Fruit fly (Drosophila melanogaster) whole organism, prepupa: ENCODE data around the gene ArfGAP1.

Source experiments
- Blimp-1 ChIP-seq: fragments of 200-800 bp; sonication (Bioruptor generic); optimal IDR thresholded peaks from 3 replicates; lab custom pipeline; 2017; ENCODE audit warnings: missing biosample characterization, missing genetic modification characterization, mild to moderate bottlenecking, moderate library complexity, missing genetic modification reagents
- CG10631 ChIP-seq: fragments of 200-800 bp; sonication (Bioruptor generic); optimal IDR thresholded peaks from 2 replicates; lab custom pipeline; 2016; ENCODE audit warnings: missing biosample characterization, missing genetic modification characterization
- CG10669 ChIP-seq: fragments of 200-800 bp; sonication (Bioruptor generic); optimal IDR thresholded peaks from 3 replicates; lab custom pipeline; 2018; ENCODE audit warnings: missing biosample characterization, mild to moderate bottlenecking, missing genetic modification characterization, moderate library complexity
- CG11294 ChIP-seq: fragments of 200-800 bp; sonication (Bioruptor generic); IDR thresholded peaks from 2 replicates; pipeline ENCODE4 v1.3.6; 2022; ENCODE audit warnings: missing biosample characterization, missing genetic modification characterization
- CG11762 ChIP-seq: fragments of 200-800 bp; sonication (Bioruptor generic); optimal IDR thresholded peaks from 3 replicates; lab custom pipeline; 2016; ENCODE audit warnings: missing biosample characterization, missing genetic modification characterization; ENCODE audit not compliant: insufficient read depth
- CG15336 ChIP-seq: fragments of 200-800 bp; sonication (Bioruptor generic); IDR thresholded peaks from 2 replicates; pipeline ENCODE4 v1.3.6; 2022; ENCODE audit warnings: missing biosample characterization, missing genetic modification characterization
- CG1621 ChIP-seq: fragments of 200-800 bp; sonication (Bioruptor generic); optimal IDR thresholded peaks from 3 replicates; lab custom pipeline; 2018; ENCODE audit warnings: missing biosample characterization, mild to moderate bottlenecking, missing genetic modification characterization
- CG16779 ChIP-seq: fragments of 200-800 bp; sonication (Bioruptor generic); optimal IDR thresholded peaks from 3 replicates; lab custom pipeline; 2017; ENCODE audit warnings: missing biosample characterization, mild to moderate bottlenecking, missing genetic modification characterization
- CG3032 ChIP-seq: fragments of 200-800 bp; optimal IDR thresholded peaks from 2 replicates; lab custom pipeline; 2019; ENCODE audit warnings: missing biosample characterization, mild to moderate bottlenecking, missing genetic modification characterization, moderate library complexity
- CG31627 ChIP-seq: fragments of 200-800 bp; sonication (Bioruptor generic); optimal IDR thresholded peaks from 3 replicates; lab custom pipeline; 2016; ENCODE audit warnings: missing biosample characterization, missing genetic modification characterization
- CG4318 ChIP-seq: fragments of 200-800 bp; sonication (Bioruptor generic); optimal IDR thresholded peaks from 3 replicates; lab custom pipeline; 2017; ENCODE audit warnings: missing biosample characterization, mild to moderate bottlenecking, missing genetic modification characterization
- CG6163 ChIP-seq: fragments of 200-800 bp; sonication (Bioruptor generic); IDR thresholded peaks from 3 replicates; pipeline ENCODE4 v1.3.6; 2022; ENCODE audit warnings: missing biosample characterization, missing genetic modification characterization
- CG6276 ChIP-seq: fragments of 200-800 bp; sonication (Bioruptor generic); optimal IDR thresholded peaks from 2 replicates; lab custom pipeline; 2017; ENCODE audit warnings: missing biosample characterization, mild to moderate bottlenecking, missing genetic modification characterization
- CG6854 ChIP-seq: fragments of 200-800 bp; sonication (Bioruptor generic); optimal IDR thresholded peaks from 2 replicates; lab custom pipeline; 2017; ENCODE audit warnings: missing biosample characterization, mild to moderate bottlenecking, missing genetic modification characterization
- CG7368 ChIP-seq: fragments of 200-800 bp; sonication (Bioruptor generic); optimal IDR thresholded peaks from 3 replicates; lab custom pipeline; 2016; ENCODE audit warnings: missing biosample characterization, missing genetic modification characterization
- CG8119 ChIP-seq: fragments of 200-800 bp; sonication (Bioruptor generic); IDR thresholded peaks from 3 replicates; pipeline ENCODE4 v1.3.6; 2022; ENCODE audit warnings: missing biosample characterization, missing genetic modification characterization
- CG8632 ChIP-seq: fragments of 200-800 bp; sonication (Bioruptor generic); optimal IDR thresholded peaks from 3 replicates; lab custom pipeline; 2016; ENCODE audit warnings: missing biosample characterization, missing genetic modification characterization
- Eip75B ChIP-seq: fragments of 200-800 bp; sonication (Bioruptor generic); optimal IDR thresholded peaks from 3 replicates; lab custom pipeline; 2016; ENCODE audit warnings: missing biosample characterization, missing genetic modification characterization
- Eip93F ChIP-seq: fragments of 200-800 bp; sonication (Bioruptor generic); optimal IDR thresholded peaks from 2 replicates; lab custom pipeline; 2016; ENCODE audit warnings: missing biosample characterization, mild to moderate bottlenecking, missing genetic modification characterization
- Ets21C ChIP-seq: fragments of 200-800 bp; sonication (Bioruptor generic); optimal IDR thresholded peaks from 3 replicates; lab custom pipeline; 2016; ENCODE audit warnings: missing biosample characterization, missing genetic modification characterization
- Ets96B ChIP-seq: fragments of 200-800 bp; optimal IDR thresholded peaks from 2 replicates; lab custom pipeline; 2019; ENCODE audit warnings: missing biosample characterization, mild to moderate bottlenecking, missing genetic modification characterization, moderate library complexity
- Gug ChIP-seq: fragments of 200-800 bp; sonication (Bioruptor generic); IDR thresholded peaks from 2 replicates; pipeline ENCODE4 v1.3.6; 2022; ENCODE audit warnings: missing biosample characterization, missing genetic modification characterization
- Hr39 ChIP-seq: fragments of 200-800 bp; sonication (Bioruptor generic); optimal IDR thresholded peaks from 2 replicates; lab custom pipeline; 2016; ENCODE audit warnings: missing biosample characterization, missing genetic modification characterization
- Hr4 ChIP-seq: fragments of 200-800 bp; sonication (Bioruptor generic); optimal IDR thresholded peaks from 3 replicates; lab custom pipeline; 2016; ENCODE audit warnings: missing biosample characterization, missing genetic modification characterization
- Met ChIP-seq: fragments of 200-800 bp; sonication (Bioruptor generic); optimal IDR thresholded peaks from 3 replicates; lab custom pipeline; 2016; ENCODE audit warnings: missing biosample characterization, missing genetic modification characterization
- Smox ChIP-seq: fragments of 200-800 bp; sonication (Bioruptor generic); optimal IDR thresholded peaks from 3 replicates; lab custom pipeline; 2016; ENCODE audit warnings: missing biosample characterization, missing genetic modification characterization
- achi ChIP-seq: fragments of 200-800 bp; sonication (Bioruptor generic); optimal IDR thresholded peaks from 3 replicates; lab custom pipeline; 2016; ENCODE audit warnings: missing biosample characterization, missing genetic modification characterization
- acj6 ChIP-seq: fragments of 200-800 bp; sonication (Bioruptor generic); optimal IDR thresholded peaks from 3 replicates; lab custom pipeline; 2016; ENCODE audit warnings: missing biosample characterization, missing genetic modification characterization
- cyc ChIP-seq: fragments of 200-800 bp; sonication (Bioruptor generic); optimal IDR thresholded peaks from 3 replicates; lab custom pipeline; 2016; ENCODE audit warnings: missing biosample characterization, missing genetic modification characterization
- dac ChIP-seq: fragments of 200-800 bp; sonication (Bioruptor generic); optimal IDR thresholded peaks from 2 replicates; lab custom pipeline; 2017; ENCODE audit warnings: missing biosample characterization, mild to moderate bottlenecking, missing genetic modification characterization
- esn ChIP-seq: fragments of 200-800 bp; sonication (Bioruptor generic); optimal IDR thresholded peaks from 2 replicates; lab custom pipeline; 2016; ENCODE audit warnings: missing biosample characterization, mild to moderate bottlenecking, missing genetic modification characterization, moderate library complexity
- fd59A ChIP-seq: fragments of 200-800 bp; sonication (Bioruptor generic); optimal IDR thresholded peaks from 2 replicates; lab custom pipeline; 2017; ENCODE audit warnings: missing biosample characterization, mild to moderate bottlenecking, missing genetic modification characterization, missing genetic modification reagents
- fd85E ChIP-seq: fragments of 200-800 bp; sonication (Bioruptor generic); optimal IDR thresholded peaks from 3 replicates; lab custom pipeline; 2016; ENCODE audit warnings: missing biosample characterization, missing genetic modification characterization
- fkh ChIP-seq: fragments of 200-800 bp; sonication (Bioruptor generic); optimal IDR thresholded peaks from 3 replicates; lab custom pipeline; 2017; ENCODE audit warnings: missing biosample characterization, mild to moderate bottlenecking, missing genetic modification characterization, moderate library complexity
- lz ChIP-seq: fragments of 200-800 bp; sonication (Bioruptor generic); optimal IDR thresholded peaks from 3 replicates; lab custom pipeline; 2016; ENCODE audit warnings: missing biosample characterization, missing genetic modification characterization
- salr ChIP-seq, 2 experiments: fragments of 200-800 bp; sonication (Bioruptor generic); optimal IDR thresholded peaks; 3 replicates each; lab custom pipeline; 2016 to 2018; ENCODE audit warnings: missing biosample characterization in 2 of 2, missing genetic modification characterization in 2 of 2, mild to moderate bottlenecking in 1 of 2
- spab ChIP-seq: fragments of 200-800 bp; sonication (Bioruptor generic); optimal IDR thresholded peaks from 2 replicates; lab custom pipeline; 2017; ENCODE audit warnings: missing biosample characterization, mild to moderate bottlenecking, missing genetic modification characterization, missing genetic modification reagents
- svp ChIP-seq: fragments of 200-800 bp; sonication (Bioruptor generic); peaks from one replicate; lab custom pipeline; 2016; ENCODE audit warnings: missing biosample characterization, missing genetic modification characterization
- topi ChIP-seq: fragments of 200-800 bp; sonication (Bioruptor generic); optimal IDR thresholded peaks from 3 replicates; lab custom pipeline; 2016; ENCODE audit warnings: missing biosample characterization, missing genetic modification characterization
- vri ChIP-seq: fragments of 200-800 bp; sonication (Bioruptor generic); optimal IDR thresholded peaks from 3 replicates; lab custom pipeline; 2016; ENCODE audit warnings: missing biosample characterization, mild to moderate bottlenecking, missing genetic modification characterization

ArfGAP1 gene

dm6 chr3L:12410472-12411213 is 6.7 kb downstream of the ArfGAP1 start (continued):
- TF ChIP-seq CG16779 (no peak), fd59A (GFP tag; lab: Kevin White, UChicago) (peak; percentile 43), cyc (GFP tag; lab: Kevin White, UChicago) (peak; percentile 65), dac (GFP tag; lab: Kevin White, UChicago) (no peak), CG4318 (GFP tag; lab: Kevin White, UChicago) (no peak), Blimp-1 (peak; percentile 30), svp (GFP tag; lab: Kevin White, UChicago) (peak; percentile 80), lz (GFP tag; lab: Kevin White, UChicago) (peak; percentile 67), CG7368 (GFP tag; lab: Kevin White, UChicago) (peak; percentile 45), CG11762 (GFP tag; lab: Kevin White, UChicago) (peak; percentile 61), Smox (GFP tag; lab: Kevin White, UChicago) (no peak), acj6 (GFP tag; lab: Kevin White, UChicago) (peak; percentile 55), Eip75B (GFP tag; lab: Kevin White, UChicago) (peak; percentile 50), CG11294 (GFP tag; lab: Robert Waterston, UW) (no peak), CG1621 (tag; lab: Kevin White, UChicago) (no peak), CG10669 (peak; percentile 57), esn (GFP tag; lab: Kevin White, UChicago) (peak; percentile 78), Ets96B (tag; lab: Kevin White, UChicago) (peak; percentile 42), CG6854 (GFP tag; lab: Kevin White, UChicago) (no peak), CG3032 (tag; lab: Kevin White, UChicago) (peak; percentile 59), CG8632 (GFP tag; lab: Kevin White, UChicago) (peak; percentile 56), Eip93F (GFP tag; lab: Kevin White, UChicago) (no peak), salr (GFP tag; optimal IDR thresholded peaks at IDR 0.05; lab: Kevin White, UChicago) (peak in 1 of 2 experiments; percentile 39)

dm6 chr3L:12409343-12410302 is 7.8 kb downstream of the ArfGAP1 start:
- TF ChIP-seq CG15336 (GFP tag; lab: Robert Waterston, UW) = 0 out of 2 replicates have a peak, but pooled peaks have one; percentile 24
- peak; percentile 35 for TF ChIP-seq vri (GFP tag; lab: Kevin White, UChicago)
- TF ChIP-seq CG6163 (GFP tag; lab: Robert Waterston, UW) = no peak
- TF ChIP-seq CG6276 (GFP tag; lab: Kevin White, UChicago) = peak; percentile 2
- TF ChIP-seq fkh (GFP tag; lab: Kevin White, UChicago) = peak; percentile 68
- TF ChIP-seq svp (GFP tag; lab: Kevin White, UChicago) = peak; percentile 77

dm6 chr3L:12408513-12409320 is 8.7 kb downstream of the ArfGAP1 start:
- TF ChIP-seq CG10631 (GFP tag; lab: Kevin White, UChicago) (peak; percentile 27), lz (GFP tag; lab: Kevin White, UChicago) (peak; percentile 58), CG8632 (GFP tag; lab: Kevin White, UChicago) (no peak), CG31627 (GFP tag; lab: Kevin White, UChicago) (peak; percentile 50), esn (GFP tag; lab: Kevin White, UChicago) (peak; percentile 65), Smox (GFP tag; lab: Kevin White, UChicago) (peak; percentile 47), Hr4 (GFP tag; lab: Kevin White, UChicago) (peak; percentile 56), Hr39 (GFP tag; lab: Kevin White, UChicago) (peak; percentile 49), CG11294 (GFP tag; lab: Robert Waterston, UW) (peak; percentile 24; the same call in 1 of the 2 replicates), Ets21C (GFP tag; lab: Kevin White, UChicago) (peak; percentile 50), fkh (GFP tag; lab: Kevin White, UChicago) (peak; percentile 72), Met (GFP tag; lab: Kevin White, UChicago) (peak; percentile 58), CG15336 (GFP tag; lab: Robert Waterston, UW) (peak; percentile 76), salr (GFP tag; optimal IDR thresholded peaks at IDR 0.05; lab: Kevin White, UChicago) (peak; percentile 67 to 68), fd85E (GFP tag; lab: Kevin White, UChicago) (peak; percentile 41), Ets96B (tag; lab: Kevin White, UChicago) (peak; percentile 44), CG8119 (GFP tag; lab: Robert Waterston, UW) (peak; percentile 76), achi (GFP tag; lab: Kevin White, UChicago) (peak; percentile 27), Gug (GFP tag; lab: Robert Waterston, UW) (peak; percentile 56), CG6276 (GFP tag; lab: Kevin White, UChicago) (peak; percentile 94), topi (GFP tag; lab: Kevin White, UChicago) (peak; percentile 69), CG6163 (GFP tag; lab: Robert Waterston, UW) (peak; percentile 87), Eip75B (GFP tag; lab: Kevin White, UChicago) (peak; percentile 48), spab (GFP tag; lab: Kevin White, UChicago) (peak; percentile 85)
